Worm (Caenorhabditis elegans) whole organism, dauer: ENCODE results near the gene ggtb-1.

Experiments
- unc-62 ChIP-seq: sonication (generic microtip); optimal IDR thresholded peaks from 2 replicates; lab custom pipeline; 2017; ENCODE audit warnings: missing biosample characterization, missing genetic modification reagents, missing genetic modification characterization

The ggtb-1 gene

ce11 chrIII:7154526-7154925, 21.0 kb downstream of the ggtb-1 start:
- no peak for TF ChIP-seq unc-62 (GFP tag; lab: Kevin White, UChicago)

- no peak for TF ChIP-seq unc-62 (GFP tag; lab: Kevin White, UChicago)
Observed at ce11 chrIII:7155631-7156030, 22.1 kb downstream of the ggtb-1 start.

- no peak for TF ChIP-seq unc-62 (GFP tag; lab: Kevin White, UChicago)
Observed at ce11 chrIII:7158709-7159108, 25.1 kb downstream of the ggtb-1 start, which contains the start of gene nuo-4. Gene nuo-4, minus strand, starts transcription at chrIII:7158809.

- no peak for TF ChIP-seq unc-62 (GFP tag; lab: Kevin White, UChicago)
Observed at ce11 chrIII:7159246-7159645, 25.7 kb downstream of the ggtb-1 start.

ce11 chrIII:7161055-7161454, 27.5 kb downstream of the ggtb-1 start, which contains the start of gene rnp-7:
Gene rnp-7, minus strand, starts transcription at chrIII:7161155.
- no peak for TF ChIP-seq unc-62 (GFP tag; lab: Kevin White, UChicago)

ce11 chrIII:7162065-7162762, 28.6 kb downstream of the ggtb-1 start, which contains the start of the genes syf-2 and K04G7.1:
Gene syf-2, minus strand, starts transcription at chrIII:7162115.
Gene K04G7.1, plus strand, starts transcription at chrIII:7162712.
- no peak for TF ChIP-seq unc-62 (GFP tag; lab: Kevin White, UChicago)

- no peak for TF ChIP-seq unc-62 (GFP tag; lab: Kevin White, UChicago)
Observed at ce11 chrIII:7165276-7165675, 31.7 kb downstream of the ggtb-1 start.

- TF ChIP-seq unc-62 (GFP tag; lab: Kevin White, UChicago): no peak
Observed at ce11 chrIII:7165816-7166229, 32.3 kb downstream of the ggtb-1 start.

ce11 chrIII:7166664-7167567, 33.4 kb downstream of the ggtb-1 start:
- TF ChIP-seq unc-62 (GFP tag; lab: Kevin White, UChicago): no peak

ce11 chrIII:7167568-7167937, 34.0 kb downstream of the ggtb-1 start, which contains the start of gene acs-4:
Gene acs-4, plus strand, starts transcription at chrIII:7167838.
- no peak for TF ChIP-seq unc-62 (GFP tag; lab: Kevin White, UChicago)

- TF ChIP-seq unc-62 (GFP tag; lab: Kevin White, UChicago): no peak
Observed at ce11 chrIII:7170090-7170489, 36.5 kb downstream of the ggtb-1 start.

- no peak for TF ChIP-seq unc-62 (GFP tag; lab: Kevin White, UChicago)
Observed at ce11 chrIII:7178497-7178896, 44.9 kb downstream of the ggtb-1 start.

ce11 chrIII:7179538-7180301, 46.2 kb downstream of the ggtb-1 start, which contains the start of the genes rps-14 and rpl-36:
Gene rps-14, minus strand, starts transcription at chrIII:7179588.
Gene rpl-36, plus strand, starts transcription at chrIII:7180251.
- no peak for TF ChIP-seq unc-62 (GFP tag; lab: Kevin White, UChicago)

- TF ChIP-seq unc-62 (GFP tag; lab: Kevin White, UChicago): no peak
Observed at ce11 chrIII:7180613-7181012, 47.0 kb downstream of the ggtb-1 start, which contains the start of gene ndab-2. Gene ndab-2, plus strand, starts transcription at chrIII:7180752.

ce11 chrIII:7181822-7182221, 48.3 kb downstream of the ggtb-1 start, which contains the start of gene epg-4:
Gene epg-4, plus strand, starts transcription at chrIII:7182167.
- no peak for TF ChIP-seq unc-62 (GFP tag; lab: Kevin White, UChicago)
